Worm (Caenorhabditis elegans) whole organism, L4 larva: ENCODE measurements around the gene T01H3.3.

Experiments
- ZK546.5 ChIP-seq, 2 experiments: sonication (generic microtip); optimal IDR thresholded peaks; 2 replicates each; lab custom pipeline; 2017; ENCODE audit warnings: missing biosample characterization in 2 of 2, missing genetic modification characterization in 2 of 2
- aha-1 ChIP-seq: fragments of 150-350 bp; peaks from one replicate; lab custom pipeline; 2014; ENCODE audit warnings: missing biosample characterization, missing genetic modification characterization
- nhr-11 ChIP-seq: fragments of 150-350 bp; optimal IDR thresholded peaks from 2 replicates; lab custom pipeline; 2014; ENCODE audit warnings: missing biosample characterization, missing genetic modification characterization
- skn-1 ChIP-seq: fragments of 150-350 bp; optimal IDR thresholded peaks from 2 replicates; lab custom pipeline; 2014; ENCODE audit warnings: missing biosample characterization, missing genetic modification characterization
- unc-62 ChIP-seq, 3 experiments: fragments of 150-350 bp in 1 of 3; sonication (generic microtip); optimal IDR thresholded peaks in 2 of 3; peaks in 1 of 3; 1 replicate in 1 of 3; 2 replicates in 2 of 3; lab custom pipeline; 2014 to 2017; ENCODE audit warnings: missing biosample characterization in 3 of 3, missing genetic modification characterization in 3 of 3, missing genetic modification reagents in 3 of 3, missing genotype in 1 of 3

- no peak for TF ChIP-seq unc-62 (GFP tag; optimal IDR thresholded peaks at IDR 0.05 in 1 of 2; lab: Kevin White, UChicago)
- TF ChIP-seq unc-62 (tag; optimal IDR thresholded peaks at IDR 0.05; lab: Kevin White, UChicago) = no peak
- no peak for TF ChIP-seq ZK546.5 (tag; optimal IDR thresholded peaks at IDR 0.05; lab: Kevin White, UChicago)
- TF ChIP-seq aha-1 (tag; lab: Kevin White, UChicago) = peak; percentile 86
- TF ChIP-seq nhr-11 (tag; lab: Kevin White, UChicago) = no peak
- TF ChIP-seq skn-1 (tag; lab: Kevin White, UChicago) = no peak
Measured at ce11 chrII:7873843-7874372, at the start of gene T01H3.3.
